Fruit fly (Drosophila melanogaster): ENCODE data around the gene Ucp4C.

Ucp4C gene

DNA sequence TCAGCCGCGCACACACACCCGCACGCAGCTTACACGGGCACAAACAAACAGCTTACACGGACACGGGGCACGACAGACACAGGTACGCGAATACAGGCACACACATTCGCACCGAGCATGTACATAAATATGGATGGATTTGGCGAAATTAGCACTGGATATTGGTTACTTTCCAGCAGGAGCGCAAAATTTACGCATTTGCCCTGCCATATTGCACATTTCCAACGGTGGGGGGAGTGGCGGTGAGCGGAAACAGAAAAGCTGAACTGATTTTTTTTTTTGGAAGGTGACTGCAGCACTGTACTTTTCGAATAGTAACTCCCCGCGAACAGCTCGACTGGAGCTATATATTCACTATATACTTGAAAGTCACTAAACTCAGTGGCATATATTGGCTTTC, 30.0 kb downstream of the Ucp4C start:
- 0 out of 3 replicates have a peak, but pooled peaks have one; percentile 3 for TF ChIP-seq CG4496 (GFP tag; IDR thresholded peaks at IDR 0.05)
- no peak for TF ChIP-seq CG32121 (GFP tag; IDR thresholded peaks at IDR 0.05)
- TF ChIP-seq CG17806 (tag; optimal IDR thresholded peaks at IDR 0.05): no peak
- no peak for TF ChIP-seq Ets98B (GFP tag; IDR thresholded peaks at IDR 0.05)
- TF ChIP-seq CG10348 (GFP tag; IDR thresholded peaks at IDR 0.05): no peak

DNA sequence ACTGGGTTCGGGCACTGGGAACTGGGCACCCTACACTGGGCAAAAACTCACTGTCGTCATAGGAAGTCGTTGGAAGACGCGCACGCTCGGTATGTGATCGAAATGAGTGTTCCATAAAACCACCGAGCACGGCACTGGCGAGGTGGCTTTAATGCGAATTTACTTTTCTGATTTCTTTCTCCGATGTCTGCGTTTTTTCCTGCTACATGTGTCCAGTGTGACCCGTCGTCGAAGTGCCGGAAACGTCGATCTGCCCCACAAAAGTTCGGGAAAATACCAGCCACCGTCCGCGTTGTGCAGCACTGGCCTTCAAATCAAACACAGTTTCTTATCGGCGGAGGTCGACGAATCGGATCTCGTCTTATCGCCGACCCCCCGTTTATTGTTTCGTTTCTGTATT, 30.9 kb downstream of the Ucp4C start, which contains the start of gene Kdm5:
Gene Kdm5, minus strand, starts transcription at position 255 of the 400 bp plus-strand sequence.
- no peak for TF ChIP-seq Pif1B (GFP tag; optimal IDR thresholded peaks at IDR 0.05)
- TF ChIP-seq CG34367 (tag; optimal IDR thresholded peaks at IDR 0.05): no peak
- 0 out of 3 replicates have a peak, but pooled peaks have one; percentile 10 for TF ChIP-seq fd96Ca (GFP tag; IDR thresholded peaks at IDR 0.05)
- TF ChIP-seq Ets98B (GFP tag; IDR thresholded peaks at IDR 0.05): peak; percentile 46
- TF ChIP-seq CG4496 (GFP tag; IDR thresholded peaks at IDR 0.05): peak; percentile 51; the same call in 1 of the 3 replicates
- peak; percentile 24 for TF ChIP-seq EcR (GFP tag; optimal IDR thresholded peaks at IDR 0.05)
- TF ChIP-seq CG15710 (tag; optimal IDR thresholded peaks at IDR 0.05): no peak
- TF ChIP-seq gl (tag; optimal IDR thresholded peaks at IDR 0.05): no peak
- no peak for TF ChIP-seq Pif1A (GFP tag; optimal IDR thresholded peaks at IDR 0.05)
- peak; percentile 2 for TF ChIP-seq CG8159 (tag; optimal IDR thresholded peaks at IDR 0.05)
- no peak for TF ChIP-seq CG12605 (GFP tag; IDR thresholded peaks at IDR 0.05)
- peak; percentile 34; the same call in 1 of the 2 replicates for TF ChIP-seq CG32121 (GFP tag; IDR thresholded peaks at IDR 0.05)
- TF ChIP-seq CG14655 (GFP tag; optimal IDR thresholded peaks at IDR 0.05): no peak
- no peak for TF ChIP-seq CG8301 (tag; optimal IDR thresholded peaks at IDR 0.05)
- peak; percentile 9 for TF ChIP-seq CG17806 (tag; optimal IDR thresholded peaks at IDR 0.05)
- no peak for TF ChIP-seq rn (GFP tag; IDR thresholded peaks at IDR 0.05)
- TF ChIP-seq CG10348 (GFP tag; IDR thresholded peaks at IDR 0.05): no peak
- peak; percentile 41 for TF ChIP-seq Snoo (tag; optimal IDR thresholded peaks at IDR 0.05)
- TF ChIP-seq D1 (tag; optimal IDR thresholded peaks at IDR 0.05): no peak
- TF ChIP-seq CG13204 (GFP tag; optimal IDR thresholded peaks at IDR 0.05): no peak
- no peak for TF ChIP-seq CG9948 (tag; optimal IDR thresholded peaks at IDR 0.05)

DNA sequence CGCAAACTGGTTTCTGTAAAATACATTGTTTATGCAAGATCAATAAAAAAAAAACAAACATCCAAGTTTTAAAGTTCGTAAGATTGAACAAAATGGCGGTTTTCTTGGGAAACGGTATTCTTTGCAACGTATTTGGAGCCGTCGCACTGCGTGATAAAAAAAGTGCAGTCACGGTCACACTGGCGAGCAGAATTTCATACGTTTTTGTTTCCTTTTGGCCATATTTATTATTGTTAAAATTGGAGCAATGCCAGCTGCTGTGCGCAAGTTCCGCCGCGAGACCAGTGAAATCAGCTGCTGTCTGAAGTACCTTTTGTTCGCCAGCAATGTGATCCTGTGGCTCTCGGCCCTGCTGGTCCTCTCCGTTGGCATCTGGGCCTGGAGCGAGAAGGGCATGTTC, 31.7 kb downstream of the Ucp4C start, which contains the start of gene Tsp26A:
Gene Tsp26A, plus strand, starts transcription at position 164 of the 400 bp plus-strand sequence.
- no peak for TF ChIP-seq EcR (GFP tag; optimal IDR thresholded peaks at IDR 0.05)
- no peak for TF ChIP-seq CG32121 (GFP tag; IDR thresholded peaks at IDR 0.05)
- TF ChIP-seq D1 (tag; optimal IDR thresholded peaks at IDR 0.05): no peak
- TF ChIP-seq CG12605 (GFP tag; IDR thresholded peaks at IDR 0.05): no peak

DNA sequence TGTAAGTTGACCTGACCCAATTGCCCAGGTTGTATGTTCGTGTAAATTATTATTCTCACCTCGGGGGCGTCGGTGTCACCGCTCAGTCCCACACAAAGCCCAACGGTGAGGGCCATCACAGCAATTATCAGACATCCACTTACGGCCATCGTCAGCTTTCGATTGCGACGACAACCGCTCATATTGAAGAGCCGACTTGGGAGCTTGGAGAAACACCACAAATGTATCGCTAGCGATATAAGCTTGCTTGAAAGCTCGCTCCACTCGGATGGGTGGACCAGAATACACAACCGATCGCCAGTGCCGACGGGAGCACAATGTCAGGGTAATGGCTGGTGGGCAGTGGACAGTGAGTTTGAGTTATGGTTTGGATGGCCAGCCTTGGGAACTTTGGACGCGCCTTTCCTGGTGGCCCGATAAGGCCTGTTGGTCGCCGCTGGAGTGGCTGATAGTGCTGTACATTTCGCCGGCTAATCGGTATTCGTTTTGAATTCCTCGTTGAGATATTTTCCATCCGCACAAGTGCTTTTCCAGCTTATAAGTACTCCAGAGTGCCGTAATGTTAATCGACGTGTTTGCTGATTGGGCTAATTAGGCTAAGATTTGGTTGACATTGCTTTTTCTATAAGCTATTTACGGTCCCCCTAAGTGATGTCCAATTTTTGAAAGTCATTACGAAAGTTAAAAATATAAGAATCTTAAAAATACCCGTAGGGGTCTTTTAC, 38.3 kb downstream of the Ucp4C start, which contains the start of gene Gal:
Gene Gal, minus strand, starts transcription at position 320 of the 725 bp plus-strand sequence.
- TF ChIP-seq CG4496 (GFP tag; IDR thresholded peaks at IDR 0.05) (no peak), CG34367 (tag; optimal IDR thresholded peaks at IDR 0.05) (no peak), CG9948 (tag; optimal IDR thresholded peaks at IDR 0.05) (no peak), Pif1A (GFP tag; optimal IDR thresholded peaks at IDR 0.05) (no peak), CG17806 (tag; optimal IDR thresholded peaks at IDR 0.05) (no peak), D1 (tag; optimal IDR thresholded peaks at IDR 0.05) (no peak), CG32121 (GFP tag; IDR thresholded peaks at IDR 0.05) (no peak), EcR (GFP tag; optimal IDR thresholded peaks at IDR 0.05) (no peak), CG14655 (GFP tag; optimal IDR thresholded peaks at IDR 0.05) (no peak), CG8159 (tag; optimal IDR thresholded peaks at IDR 0.05) (peak; percentile 64), Ets98B (GFP tag; IDR thresholded peaks at IDR 0.05) (peak; percentile 9; the same call in 1 of the 2 replicates), CG13204 (GFP tag; optimal IDR thresholded peaks at IDR 0.05) (no peak), Snoo (tag; optimal IDR thresholded peaks at IDR 0.05) (no peak), CG15710 (tag; optimal IDR thresholded peaks at IDR 0.05) (no peak), CG8301 (tag; optimal IDR thresholded peaks at IDR 0.05) (no peak), Pif1B (GFP tag; optimal IDR thresholded peaks at IDR 0.05) (no peak), CG12605 (GFP tag; IDR thresholded peaks at IDR 0.05) (no peak), fd96Ca (GFP tag; IDR thresholded peaks at IDR 0.05) (0 out of 3 replicates have a peak, but pooled peaks have one; percentile 31), CG10348 (GFP tag; IDR thresholded peaks at IDR 0.05) (no peak)

DNA sequence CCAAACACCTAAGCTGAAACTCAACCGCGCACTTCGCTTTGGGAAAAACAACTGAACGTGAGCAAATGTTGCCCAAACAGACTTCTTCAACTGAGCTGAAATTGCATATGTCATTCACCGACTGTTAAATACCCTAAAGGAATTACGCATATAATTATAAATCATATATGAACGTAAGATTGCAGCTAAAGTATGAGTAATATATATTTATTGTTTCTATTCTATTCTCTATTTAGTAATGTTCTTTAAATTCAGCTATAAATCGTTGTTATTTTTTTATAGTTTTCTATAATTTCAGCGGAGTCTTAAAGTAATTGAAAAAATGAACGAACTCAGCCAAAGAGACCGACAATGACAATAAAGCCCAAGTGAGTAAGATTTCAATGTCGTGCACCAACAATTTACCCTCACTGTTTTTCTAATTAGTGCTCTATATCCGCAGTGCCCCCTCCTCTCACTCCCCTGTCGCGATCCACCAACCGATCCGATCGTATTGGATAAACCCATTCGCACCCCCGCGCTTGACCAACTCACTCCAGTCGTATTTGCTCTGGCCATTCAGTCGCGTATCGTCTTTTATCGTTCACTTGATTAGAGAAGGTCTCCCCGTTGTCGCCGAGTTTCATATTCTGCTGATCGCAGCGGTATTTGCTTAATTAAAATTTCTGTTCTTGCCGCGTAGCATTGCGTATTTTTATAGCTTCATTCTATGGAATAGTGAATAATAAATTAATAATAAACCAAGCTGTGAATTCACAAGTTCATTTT, 44.1 kb downstream of the Ucp4C start, which contains the start of gene CG9098:
Gene CG9098, minus strand, starts transcription at position 36 of the 768 bp plus-strand sequence.
- TF ChIP-seq CG13204 (GFP tag; optimal IDR thresholded peaks at IDR 0.05): no peak
- TF ChIP-seq Snoo (tag; optimal IDR thresholded peaks at IDR 0.05): no peak
- TF ChIP-seq CG12605 (GFP tag; IDR thresholded peaks at IDR 0.05): no peak
- TF ChIP-seq CG34367 (tag; optimal IDR thresholded peaks at IDR 0.05): no peak
- TF ChIP-seq gl (tag; optimal IDR thresholded peaks at IDR 0.05): no peak
- no peak for TF ChIP-seq CG4496 (GFP tag; IDR thresholded peaks at IDR 0.05)
- TF ChIP-seq rn (GFP tag; IDR thresholded peaks at IDR 0.05): no peak
- TF ChIP-seq CG10348 (GFP tag; IDR thresholded peaks at IDR 0.05): no peak
- TF ChIP-seq fd96Ca (GFP tag; IDR thresholded peaks at IDR 0.05): no peak
- TF ChIP-seq CG14655 (GFP tag; optimal IDR thresholded peaks at IDR 0.05): no peak

DNA sequence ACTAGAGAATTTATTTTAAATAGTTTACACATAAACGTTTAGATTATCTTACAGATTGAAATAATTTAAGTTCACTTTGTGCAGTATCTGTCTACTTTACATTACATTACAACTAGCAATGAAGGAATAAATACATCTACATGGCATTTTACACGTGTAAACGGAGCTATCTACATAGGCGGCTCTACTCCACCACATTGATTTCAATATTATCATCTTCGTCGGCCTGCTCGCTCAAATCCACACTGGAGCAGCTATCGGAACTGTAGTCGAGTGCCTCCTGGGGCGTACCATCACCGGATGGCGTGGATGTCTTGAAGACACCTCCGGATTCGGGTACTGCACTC, 44.7 kb downstream of the Ucp4C start:
- TF ChIP-seq D1 (tag; optimal IDR thresholded peaks at IDR 0.05) (no peak), CG8301 (tag; optimal IDR thresholded peaks at IDR 0.05) (no peak), Pif1A (GFP tag; optimal IDR thresholded peaks at IDR 0.05) (no peak), CG10348 (GFP tag; IDR thresholded peaks at IDR 0.05) (no peak), CG14655 (GFP tag; optimal IDR thresholded peaks at IDR 0.05) (no peak), CG34367 (tag; optimal IDR thresholded peaks at IDR 0.05) (no peak), CG15710 (tag; optimal IDR thresholded peaks at IDR 0.05) (no peak), CG9948 (tag; optimal IDR thresholded peaks at IDR 0.05) (no peak), Pif1B (GFP tag; optimal IDR thresholded peaks at IDR 0.05) (no peak), CG12605 (GFP tag; IDR thresholded peaks at IDR 0.05) (no peak), EcR (GFP tag; optimal IDR thresholded peaks at IDR 0.05) (no peak)
